Worm (Caenorhabditis elegans): ENCODE data around the gene C07E3.3.
A peak's percentile ranks its signal among the peaks of the same experiment; 100 is the strongest.

The C07E3.3 gene

ce11 chrII:10382247-10382646 lies 24.9 kb upstream of the C07E3.3 start (continued):
- TF ChIP-seq nhr-80 (tag; optimal IDR thresholded peaks at IDR 0.05), result peak; percentile 70
- no peak for TF ChIP-seq snpc-3.4 (tag; optimal IDR thresholded peaks at IDR 0.05)
- TF ChIP-seq mcd-1 (GFP tag; IDR thresholded peaks at IDR 0.05), result peak; percentile 51; the same call in 1 of the 2 replicates
- no peak for TF ChIP-seq fkh-3 (tag; optimal IDR thresholded peaks at IDR 0.05)
- TF ChIP-seq attf-6 (GFP tag; IDR thresholded peaks at IDR 0.05), result no peak
- TF ChIP-seq F49E8.2 (tag; optimal IDR thresholded peaks at IDR 0.05; ENCODE audit: insufficient read depth), result no peak
- TF ChIP-seq sdz-38 (tag; optimal IDR thresholded peaks at IDR 0.05), result no peak
- no peak for TF ChIP-seq snpc-4 (GFP tag; optimal IDR thresholded peaks at IDR 0.05)
- TF ChIP-seq snpc-4 (tag; optimal IDR thresholded peaks at IDR 0.05), result peak in 2 of 4 experiments; percentile 41 to 82
- no peak for TF ChIP-seq pha-4 (tag; optimal IDR thresholded peaks at IDR 0.05)
- TF ChIP-seq Y67H2A.10 (GFP tag; conservative IDR thresholded peaks at IDR 0.05), result no peak
- no peak for TF ChIP-seq madf-10 (tag; optimal IDR thresholded peaks at IDR 0.05)
- TF ChIP-seq ztf-26 (tag; optimal IDR thresholded peaks at IDR 0.05), result peak; percentile 1
- no peak for TF ChIP-seq hlh-26 (GFP tag; conservative IDR thresholded peaks at IDR 0.05)
- TF ChIP-seq F23B12.7 (tag; optimal IDR thresholded peaks at IDR 0.05; ENCODE audit: insufficient read depth), result no peak
- TF ChIP-seq nfya-1 (tag; optimal IDR thresholded peaks at IDR 0.05; ENCODE audit: borderline replicate concordance, insufficient read depth), result no peak
- no peak for TF ChIP-seq T26A5.8 (tag; optimal IDR thresholded peaks at IDR 0.05)
- no peak for TF ChIP-seq unc-62 (GFP tag; optimal IDR thresholded peaks at IDR 0.05)
- TF ChIP-seq mel-28 (tag; optimal IDR thresholded peaks at IDR 0.05; ENCODE audit: borderline replicate concordance), result no peak
- no peak for TF ChIP-seq ztf-28 (GFP tag; IDR thresholded peaks at IDR 0.05)
- no peak for TF ChIP-seq hmg-20 (GFP tag; IDR thresholded peaks at IDR 0.05)
- TF ChIP-seq sptf-2 (GFP tag; optimal IDR thresholded peaks at IDR 0.05), result no peak
- no peak for TF ChIP-seq lin-35 (GFP tag; optimal IDR thresholded peaks at IDR 0.05)
- TF ChIP-seq F55B11.4 (tag; optimal IDR thresholded peaks at IDR 0.05; ENCODE audit: borderline replicate concordance, insufficient read depth), result no peak
- peak; percentile 81 for TF ChIP-seq zfh-2 (GFP tag; conservative IDR thresholded peaks at IDR 0.05)
- TF ChIP-seq Y53F4B.3 (GFP tag; IDR thresholded peaks at IDR 0.05), result no peak
- no peak for TF ChIP-seq K12H6.12 (tag; optimal IDR thresholded peaks at IDR 0.05)
- no peak for TF ChIP-seq nfya-2 (GFP tag; IDR thresholded peaks at IDR 0.05)
- TF ChIP-seq nhr-179 (tag; optimal IDR thresholded peaks at IDR 0.05), result no peak
- no peak for TF ChIP-seq madf-8 (GFP tag; conservative IDR thresholded peaks at IDR 0.05)
- TF ChIP-seq F33H1.4 (GFP tag; IDR thresholded peaks at IDR 0.05), result no peak
- no peak for TF ChIP-seq egl-44 (GFP tag; IDR thresholded peaks at IDR 0.05)
- no peak for TF ChIP-seq ceh-79 (tag; optimal IDR thresholded peaks at IDR 0.05)
- no peak for TF ChIP-seq dpff-1 (tag; optimal IDR thresholded peaks at IDR 0.05)
- no peak for TF ChIP-seq somi-1 (GFP tag; optimal IDR thresholded peaks at IDR 0.05)
- TF ChIP-seq bed-2 (GFP tag; IDR thresholded peaks at IDR 0.05), result no peak
- TF ChIP-seq egl-18 (GFP tag; IDR thresholded peaks at IDR 0.05), result no peak
- peak; percentile 65; the same call in 1 of the 2 replicates for TF ChIP-seq egrh-3 (GFP tag; IDR thresholded peaks at IDR 0.05)
- no peak for TF ChIP-seq F57A8.1 (GFP tag; optimal IDR thresholded peaks at IDR 0.05)
- no peak for TF ChIP-seq athp-1 (tag; optimal IDR thresholded peaks at IDR 0.05)
- peak; percentile 30 for TF ChIP-seq lin-40 (tag; optimal IDR thresholded peaks at IDR 0.05)
- TF ChIP-seq ztf-18 (tag; optimal IDR thresholded peaks at IDR 0.05), result no peak
- no peak for TF ChIP-seq ztf-22 (GFP tag; optimal IDR thresholded peaks at IDR 0.05)
- TF ChIP-seq repo-1 (tag; optimal IDR thresholded peaks at IDR 0.05), result no peak
- no peak for TF ChIP-seq nhr-120 (GFP tag; IDR thresholded peaks at IDR 0.05)
- TF ChIP-seq dox-1 (GFP tag; IDR thresholded peaks at IDR 0.05), result peak; percentile 73
- TF ChIP-seq F57C9.4 (tag; optimal IDR thresholded peaks at IDR 0.05), result no peak
- peak; percentile 20 for TF ChIP-seq lin-54 (GFP tag; optimal IDR thresholded peaks at IDR 0.05)
- TF ChIP-seq madf-6 (GFP tag; IDR thresholded peaks at IDR 0.05), result no peak
- TF ChIP-seq Y53G8AR.9 (GFP tag; conservative IDR thresholded peaks at IDR 0.05), result no peak

All from whole organism, young adult.